Fruit fly (Drosophila melanogaster): ENCODE data around the gene Dph4.

- TF ChIP-seq pan (optimal IDR thresholded peaks at IDR 0.05), result no peak
- no peak for TF ChIP-seq dmrt93B (GFP tag; optimal IDR thresholded peaks at IDR 0.05)
- no peak for TF ChIP-seq br (GFP tag; optimal IDR thresholded peaks at IDR 0.05)
- TF ChIP-seq psq (GFP tag; optimal IDR thresholded peaks at IDR 0.05), result peak; percentile 98
- TF ChIP-seq jim (GFP tag; optimal IDR thresholded peaks at IDR 0.05), result no peak
- no peak for TF ChIP-seq lola (GFP tag; optimal IDR thresholded peaks at IDR 0.05)
- no peak for TF ChIP-seq Hr78 (GFP tag; optimal IDR thresholded peaks at IDR 0.05)
- TF ChIP-seq Myc (optimal IDR thresholded peaks at IDR 0.05), result no peak
Measured at dm6 chr3R:5611167-5611566, 12.8 kb downstream of the Dph4 start.
